Worm (Caenorhabditis elegans): ENCODE data around the gene nhr-21.

ce11 chrII:7381142-7381611 is 42.1 kb downstream of the nhr-21 start, which contains the start of gene C07D10.5:
- TF ChIP-seq ZK546.5 (tag; optimal IDR thresholded peaks at IDR 0.05) (no peak), mdl-1 (tag; optimal IDR thresholded peaks at IDR 0.05) (no peak), lsy-2 (tag; optimal IDR thresholded peaks at IDR 0.05) (no peak), peb-1 (tag; optimal IDR thresholded peaks at IDR 0.05) (no peak), lin-13 (GFP tag; optimal IDR thresholded peaks at IDR 0.05) (no peak), nhr-10 (tag; optimal IDR thresholded peaks at IDR 0.05) (no peak)
